Fruit fly (Drosophila melanogaster): ENCODE results near the gene CG1486.

Gene CG1486

DNA sequence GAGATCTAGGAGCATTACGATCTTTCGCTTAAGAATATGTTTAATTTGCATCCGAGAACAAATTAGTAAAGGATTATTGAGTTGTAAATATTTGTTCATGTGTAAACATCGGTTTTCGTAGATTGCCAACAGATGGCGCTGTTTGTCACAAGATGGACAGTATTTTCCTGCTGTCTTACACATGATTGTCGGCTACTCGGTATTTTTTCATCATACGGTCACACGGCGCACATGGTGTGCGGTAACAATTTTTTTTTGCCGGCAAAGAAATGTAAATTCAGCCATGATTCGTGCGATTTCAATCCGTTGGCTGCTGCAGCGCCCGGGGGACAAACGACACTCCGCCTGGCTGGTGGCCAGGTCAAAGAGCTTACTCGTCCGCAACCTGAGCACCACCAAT lies 39.0 kb downstream of the CG1486 start, which contains the start of the genes bbx and waw:
Gene bbx, plus strand, starts transcription at position 151 of the 400 bp plus-strand sequence.
Gene waw, plus strand, starts transcription at position 151 of the 400 bp plus-strand sequence.
- TF ChIP-seq dac (GFP tag; optimal IDR thresholded peaks at IDR 0.05) (no peak), ss (GFP tag; optimal IDR thresholded peaks at IDR 0.05) (peak in 1 of 2 experiments; percentile 25), CG31627 (GFP tag; optimal IDR thresholded peaks at IDR 0.05) (no peak), CG3919 (GFP tag; optimal IDR thresholded peaks at IDR 0.05) (no peak), CG11294 (GFP tag; IDR thresholded peaks at IDR 0.05) (no peak), CG8319 (GFP tag; optimal IDR thresholded peaks at IDR 0.05) (no peak), Sox15 (GFP tag; optimal IDR thresholded peaks at IDR 0.05) (no peak), CG8632 (GFP tag; optimal IDR thresholded peaks at IDR 0.05) (no peak), CG11902 (GFP tag; optimal IDR thresholded peaks at IDR 0.05) (no peak), cyc (GFP tag; optimal IDR thresholded peaks at IDR 0.05) (no peak), Eip78C (GFP tag) (peak; percentile 71), CG6808 (GFP tag; optimal IDR thresholded peaks at IDR 0.05) (peak; percentile 22), Blimp-1 (GFP tag; optimal IDR thresholded peaks at IDR 0.05) (no peak), CG34406 (GFP tag; optimal IDR thresholded peaks at IDR 0.05) (no peak), fkh (GFP tag; optimal IDR thresholded peaks at IDR 0.05) (peak; percentile 98), Sox14 (GFP tag; optimal IDR thresholded peaks at IDR 0.05) (peak; percentile 4), Hr39 (GFP tag; optimal IDR thresholded peaks at IDR 0.05) (no peak), Met (GFP tag; optimal IDR thresholded peaks at IDR 0.05) (no peak), Eip75B (GFP tag; optimal IDR thresholded peaks at IDR 0.05) (peak; percentile 17), spab (GFP tag; optimal IDR thresholded peaks at IDR 0.05) (no peak), fd85E (GFP tag; optimal IDR thresholded peaks at IDR 0.05) (no peak), Smox (GFP tag; optimal IDR thresholded peaks at IDR 0.05) (peak; percentile 6), CG4318 (GFP tag; optimal IDR thresholded peaks at IDR 0.05) (no peak), Hr4 (GFP tag; optimal IDR thresholded peaks at IDR 0.05) (no peak), lz (GFP tag; optimal IDR thresholded peaks at IDR 0.05) (no peak), CG3032 (tag; optimal IDR thresholded peaks at IDR 0.05) (peak; percentile 19), Ets96B (tag; optimal IDR thresholded peaks at IDR 0.05) (no peak), Hr38 (GFP tag; optimal IDR thresholded peaks at IDR 0.05) (no peak), esn (GFP tag; optimal IDR thresholded peaks at IDR 0.05) (peak; percentile 42), Ets21C (GFP tag; optimal IDR thresholded peaks at IDR 0.05) (no peak), salr (GFP tag; optimal IDR thresholded peaks at IDR 0.05) (no peak), dsx (GFP tag; optimal IDR thresholded peaks at IDR 0.05; ENCODE audit: poor library complexity, severe bottlenecking) (peak; percentile 12), svp (GFP tag) (peak; percentile 36), topi (GFP tag; optimal IDR thresholded peaks at IDR 0.05) (peak; percentile 19), achi (GFP tag; optimal IDR thresholded peaks at IDR 0.05) (no peak), vri (GFP tag; optimal IDR thresholded peaks at IDR 0.05) (peak; percentile 99), CG11762 (GFP tag; optimal IDR thresholded peaks at IDR 0.05; ENCODE audit: insufficient read depth) (no peak), CG9139 (GFP tag; optimal IDR thresholded peaks at IDR 0.05) (no peak), eg (GFP tag; IDR thresholded peaks at IDR 0.05) (no peak), Eip93F (GFP tag; optimal IDR thresholded peaks at IDR 0.05) (no peak)

DNA sequence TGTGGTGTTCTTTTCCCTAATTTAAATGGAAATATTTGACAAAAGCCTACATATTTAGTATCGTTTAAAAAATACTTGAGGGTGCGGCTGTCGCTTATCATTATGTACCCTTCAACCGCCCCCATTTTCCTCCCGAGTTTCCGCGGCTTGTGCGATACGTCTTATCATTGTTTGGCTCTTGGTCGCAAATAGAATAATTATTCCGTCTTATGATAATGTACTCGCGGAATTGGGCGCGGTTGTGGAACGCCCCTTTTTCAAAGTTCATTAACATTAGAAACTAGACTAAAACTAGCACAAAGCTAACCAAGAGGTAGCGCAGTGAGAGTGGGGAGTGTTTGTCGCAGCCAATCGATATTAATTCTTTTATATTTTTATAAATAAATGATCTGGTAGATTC lies 41.6 kb downstream of the CG1486 start:
- TF ChIP-seq svp (GFP tag) (peak; percentile 68), vri (GFP tag; optimal IDR thresholded peaks at IDR 0.05) (peak; percentile 1), Eip78C (GFP tag) (peak; percentile 28), CG4318 (GFP tag; optimal IDR thresholded peaks at IDR 0.05) (no peak), Sox14 (GFP tag; optimal IDR thresholded peaks at IDR 0.05) (no peak), fkh (GFP tag; optimal IDR thresholded peaks at IDR 0.05) (peak; percentile 20), dsx (GFP tag; optimal IDR thresholded peaks at IDR 0.05; ENCODE audit: poor library complexity, severe bottlenecking) (no peak), Eip93F (GFP tag; optimal IDR thresholded peaks at IDR 0.05) (peak; percentile 60)

Data from whole organism, prepupa.